Fruit fly (Drosophila melanogaster): ENCODE results near the gene bcn92.

Gene bcn92

DNA sequence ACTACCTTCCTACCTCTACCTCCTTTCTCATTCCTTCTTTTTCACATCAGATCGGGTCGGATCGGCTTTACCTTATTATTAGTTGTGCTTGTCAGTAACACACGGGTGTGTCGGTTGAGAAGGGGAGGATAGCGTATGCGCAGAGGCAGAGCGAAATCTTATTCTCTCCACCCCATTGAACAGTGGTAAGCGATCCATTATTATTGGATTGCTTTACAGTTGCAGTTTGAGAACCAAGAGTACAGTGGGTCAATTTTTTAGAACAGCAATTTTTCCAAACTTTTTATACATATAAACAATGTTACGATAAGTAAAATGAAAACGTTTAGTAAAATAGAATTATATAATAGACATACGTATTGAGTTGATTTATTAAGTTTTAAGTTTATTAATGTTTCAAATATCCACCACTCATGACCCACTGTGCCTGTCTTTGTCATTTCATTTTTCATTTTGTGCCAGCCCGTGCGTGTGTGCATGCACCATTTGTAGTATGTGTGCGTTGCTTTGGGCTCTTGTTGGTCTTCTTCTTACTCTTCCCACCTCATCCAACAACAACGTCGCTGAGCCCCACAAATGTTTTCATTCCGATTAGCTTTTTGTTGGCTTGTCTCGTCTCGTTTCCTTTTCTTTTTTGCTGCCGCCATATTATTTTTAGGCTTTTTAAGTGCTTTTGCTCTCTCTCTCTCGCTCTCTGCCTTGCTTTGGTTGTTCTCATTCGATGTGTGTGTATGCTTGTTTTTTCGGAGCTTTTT lies 11.7 kb downstream of the bcn92 start (continued):
- peak; percentile 97 for TF ChIP-seq CG13123 (GFP tag; optimal IDR thresholded peaks at IDR 0.05)
- TF ChIP-seq CG32532 (GFP tag; IDR thresholded peaks at IDR 0.05) = peak; percentile 99
- peak; percentile 94 for TF ChIP-seq disco-r (GFP tag; optimal IDR thresholded peaks at IDR 0.05)
- TF ChIP-seq CG16779 (GFP tag; IDR thresholded peaks at IDR 0.05) = peak; percentile 95
- TF ChIP-seq CG7271 (tag; optimal IDR thresholded peaks at IDR 0.05) = peak; percentile 99
- TF ChIP-seq Six4 (GFP tag; optimal IDR thresholded peaks at IDR 0.05) = peak; percentile 98
- peak; percentile 99 for TF ChIP-seq CG1602 (GFP tag; optimal IDR thresholded peaks at IDR 0.05)
- peak; percentile 72 for TF ChIP-seq knrl (GFP tag; IDR thresholded peaks at IDR 0.05; ENCODE audit: partially characterized antibody)
- no peak for TF ChIP-seq Dfd (GFP tag; optimal IDR thresholded peaks at IDR 0.05)
- TF ChIP-seq Atf3 (GFP tag; optimal IDR thresholded peaks at IDR 0.05) = peak; percentile 88
- peak; percentile 20 for TF ChIP-seq ab (GFP tag; optimal IDR thresholded peaks at IDR 0.05)
- TF ChIP-seq B-H2 (GFP tag; optimal IDR thresholded peaks at IDR 0.05) = peak; percentile 99
- peak; percentile 98 for TF ChIP-seq CG11456 (GFP tag; IDR thresholded peaks at IDR 0.05)
- TF ChIP-seq psq (GFP tag; optimal IDR thresholded peaks at IDR 0.05) = peak; percentile 91
- TF ChIP-seq Sry-δ (GFP tag; optimal IDR thresholded peaks at IDR 0.05) = no peak
- peak; percentile 97 for TF ChIP-seq CG10462 (GFP tag; optimal IDR thresholded peaks at IDR 0.05)
- TF ChIP-seq ro (GFP tag; IDR thresholded peaks at IDR 0.05) = peak; percentile 96
- TF ChIP-seq CG10959 (GFP tag; IDR thresholded peaks at IDR 0.05) = peak; percentile 98
- peak; percentile 97 for TF ChIP-seq CG2875 (GFP tag; optimal IDR thresholded peaks at IDR 0.05)
- TF ChIP-seq klu (GFP tag; IDR thresholded peaks at IDR 0.05) = peak; percentile 98
- TF ChIP-seq CG17361 (GFP tag; IDR thresholded peaks at IDR 0.05) = peak; percentile 96
- peak; percentile 99 for TF ChIP-seq al (GFP tag; IDR thresholded peaks at IDR 0.05)
- peak; percentile 92 for TF ChIP-seq gro (GFP tag; optimal IDR thresholded peaks at IDR 0.05)
- TF ChIP-seq zen2 (GFP tag; IDR thresholded peaks at IDR 0.05; ENCODE audit: partially characterized antibody) = no peak; the same call in 2 of the 3 replicates
- TF ChIP-seq CG32767 (GFP tag; IDR thresholded peaks at IDR 0.05) = peak; percentile 96
- peak; percentile 99 for TF ChIP-seq run (tag; optimal IDR thresholded peaks at IDR 0.05)
- TF ChIP-seq CG17568 (GFP tag; optimal IDR thresholded peaks at IDR 0.05) = peak; percentile 99
- TF ChIP-seq D (optimal IDR thresholded peaks at IDR 0.05) = no peak
- TF ChIP-seq D (GFP tag; optimal IDR thresholded peaks at IDR 0.05) = peak; percentile 99
- no peak for TF ChIP-seq lov (optimal IDR thresholded peaks at IDR 0.05)
- TF ChIP-seq lov (GFP tag; IDR thresholded peaks at IDR 0.05) = peak; percentile 96
- peak; percentile 89 for TF ChIP-seq CG16863 (GFP tag; optimal IDR thresholded peaks at IDR 0.05)
- peak; percentile 97 for TF ChIP-seq C15 (GFP tag; IDR thresholded peaks at IDR 0.05)
- no peak for TF ChIP-seq prd (optimal IDR thresholded peaks at IDR 0.05)
- peak; percentile 99 for TF ChIP-seq prd (GFP tag; IDR thresholded peaks at IDR 0.05)
- TF ChIP-seq exex (tag; optimal IDR thresholded peaks at IDR 0.05) = peak; percentile 93
- peak; percentile 32 for TF ChIP-seq Myb (GFP tag; optimal IDR thresholded peaks at IDR 0.05)
- TF ChIP-seq CG5953 (GFP tag; IDR thresholded peaks at IDR 0.05) = peak; percentile 96
- peak; percentile 88 for TF ChIP-seq Nf-YB (GFP tag; optimal IDR thresholded peaks at IDR 0.05)
- peak; percentile 98 for TF ChIP-seq CG11085 (GFP tag; IDR thresholded peaks at IDR 0.05)
- TF ChIP-seq ems (GFP tag; optimal IDR thresholded peaks at IDR 0.05) = peak; percentile 96
- TF ChIP-seq CG1647 (GFP tag; optimal IDR thresholded peaks at IDR 0.05) = peak; percentile 94
- peak; percentile 66; the same call in 1 of the 2 replicates for TF ChIP-seq tna (GFP tag; IDR thresholded peaks at IDR 0.05; ENCODE audit: partially characterized antibody)
- peak; percentile 100 for TF ChIP-seq CG10543 (GFP tag; optimal IDR thresholded peaks at IDR 0.05)
- peak; percentile 69 for TF ChIP-seq luna (GFP tag; optimal IDR thresholded peaks at IDR 0.05)
- peak; percentile 95 for TF ChIP-seq tup (GFP tag; optimal IDR thresholded peaks at IDR 0.05)
- peak; percentile 98 for TF ChIP-seq Aef1 (GFP tag; IDR thresholded peaks at IDR 0.05)
- TF ChIP-seq CG4282 (GFP tag; optimal IDR thresholded peaks at IDR 0.05) = peak; percentile 91
- TF ChIP-seq org-1 (GFP tag; optimal IDR thresholded peaks at IDR 0.05) = peak; percentile 98
- peak; percentile 96 for TF ChIP-seq CG4854 (GFP tag; optimal IDR thresholded peaks at IDR 0.05)
- peak; percentile 99 for TF ChIP-seq lab (GFP tag; optimal IDR thresholded peaks at IDR 0.05)

All from whole organism, embryonic.